Fruit fly (Drosophila melanogaster): ENCODE results near the gene CG1529.

DNA sequence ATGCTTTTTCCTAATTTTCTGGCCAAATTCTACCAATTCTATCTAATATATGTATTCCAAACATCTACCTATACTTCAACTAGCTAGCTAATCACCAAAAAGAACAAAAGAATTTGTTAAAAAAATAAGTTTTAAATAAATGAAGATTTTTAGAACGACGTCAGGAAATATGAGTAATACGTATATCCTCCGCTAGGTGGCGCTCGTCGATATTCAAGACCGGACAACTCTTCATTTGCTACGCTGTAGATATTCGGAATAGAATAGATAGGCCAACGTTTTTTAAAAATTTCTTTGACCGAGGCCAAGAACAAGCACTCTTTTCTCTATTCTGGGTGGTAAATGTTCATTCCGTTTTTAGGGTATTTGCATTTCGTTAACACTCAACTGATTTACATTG is 26.7 kb upstream of the CG1529 start:
- TF ChIP-seq CG17568 (GFP tag; optimal IDR thresholded peaks at IDR 0.05) (no peak), H15 (GFP tag; IDR thresholded peaks at IDR 0.05) (no peak), E2f2 (GFP tag; IDR thresholded peaks at IDR 0.05) (no peak), HLHmδ (GFP tag; optimal IDR thresholded peaks at IDR 0.05) (no peak), Lim3 (GFP tag; IDR thresholded peaks at IDR 0.05) (no peak), Hr78 (GFP tag; optimal IDR thresholded peaks at IDR 0.05) (no peak), Spps (tag; optimal IDR thresholded peaks at IDR 0.05) (no peak), wdn (GFP tag; IDR thresholded peaks at IDR 0.05) (no peak), CG8281 (tag; optimal IDR thresholded peaks at IDR 0.05) (no peak), CG2712 (tag; optimal IDR thresholded peaks at IDR 0.05) (no peak), CG11560 (tag; IDR thresholded peaks at IDR 0.05) (no peak), phol (tag; optimal IDR thresholded peaks at IDR 0.05) (no peak), Sin3A (optimal IDR thresholded peaks at IDR 0.05) (no peak), Kr (GFP tag; optimal IDR thresholded peaks at IDR 0.05) (no peak)

All from whole organism, embryonic.